Fruit fly (Drosophila melanogaster) Kc167 (cell line): ENCODE measurements around the gene CG14564.

Source experiments
- h ChIP-seq: fragments of >200 bp; optimal IDR thresholded peaks from 3 replicates; lab custom pipeline; 2018; ENCODE audit warnings: missing external identifiers
- psq ChIP-seq: fragments of >200 bp; optimal IDR thresholded peaks from 2 replicates; lab custom pipeline; 2017; ENCODE audit warnings: missing external identifiers
- ttk ChIP-seq: sonication (Bioruptor generic); optimal IDR thresholded peaks from 2 replicates; lab custom pipeline; 2017; ENCODE audit warnings: missing external identifiers

DNA sequence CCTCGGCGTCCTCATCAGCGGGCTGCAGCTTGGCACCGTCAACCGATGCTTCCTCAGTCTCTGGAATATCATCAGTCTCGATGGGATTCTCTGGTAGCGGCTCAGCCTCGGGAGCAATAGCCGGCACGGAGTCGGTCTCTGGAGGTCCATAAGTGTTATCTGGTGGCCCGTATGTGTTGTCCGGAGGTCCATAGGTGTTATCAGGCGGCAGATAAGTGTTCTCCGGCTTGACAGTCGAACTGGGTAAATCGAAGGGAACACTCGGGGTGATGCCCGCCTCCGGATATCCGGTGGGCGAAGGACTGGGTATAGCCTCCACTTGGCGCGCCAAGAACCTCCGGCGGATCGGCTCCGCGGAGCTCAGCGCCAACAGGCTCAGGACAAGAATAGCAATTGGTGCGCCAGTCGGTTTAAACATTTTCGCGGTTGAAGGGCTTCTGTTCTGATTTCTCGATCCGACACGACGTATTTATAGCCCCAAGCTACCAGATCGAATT is 25.8 kb upstream of the CG14564 start, which contains the start of gene CG14569:
- TF ChIP-seq ttk (lab: Kevin White, UChicago): no peak
- TF ChIP-seq h (lab: Kevin White, UChicago): no peak
- TF ChIP-seq psq: no peak
